Fruit fly (Drosophila melanogaster): ENCODE results near the gene CG14252.

DNA sequence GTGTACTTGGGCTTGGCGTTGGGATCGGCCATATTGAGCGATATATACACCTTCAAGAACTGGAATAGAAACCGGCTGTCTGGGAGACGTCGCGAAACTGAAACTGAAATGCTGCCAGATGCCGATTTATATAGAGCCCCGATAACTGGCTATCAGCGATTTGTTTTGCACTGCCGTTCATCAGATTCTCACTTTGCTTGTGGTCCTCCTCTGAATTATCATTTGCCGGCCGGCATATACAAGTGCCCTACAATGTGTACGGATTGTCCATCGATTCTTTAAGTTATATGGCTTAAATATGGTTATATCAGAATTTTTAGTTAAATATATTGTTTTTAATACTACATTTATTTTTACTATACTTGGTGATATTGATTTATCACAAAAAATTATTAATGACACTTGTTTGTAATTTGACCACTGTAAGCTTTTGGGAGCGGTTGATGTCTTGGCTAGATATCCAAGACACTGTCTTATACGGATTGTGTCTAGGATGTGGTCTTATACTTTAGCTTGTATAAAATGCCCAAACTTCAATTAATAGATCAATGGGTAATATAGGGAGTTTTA, 43.2 kb downstream of the CG14252 start, which contains the start of gene CG31075:
- TF ChIP-seq toe (GFP tag; optimal IDR thresholded peaks at IDR 0.05) (peak; percentile 51), kay (GFP tag; ENCODE audit: borderline replicate concordance) (no peak), CG14711 (tag; optimal IDR thresholded peaks at IDR 0.05) (peak; percentile 83)

Data from whole organism, adult.